Fruit fly (Drosophila melanogaster): ENCODE measurements around the gene Pus7.

The Pus7 gene

dm6 chr3L:8528546-8528945, 18.7 kb downstream of the Pus7 start:
- TF ChIP-seq salr (GFP tag; optimal IDR thresholded peaks at IDR 0.05) = no peak
- no peak for TF ChIP-seq Sox14 (GFP tag; optimal IDR thresholded peaks at IDR 0.05)
- peak; percentile 3 for TF ChIP-seq Blimp-1 (GFP tag; optimal IDR thresholded peaks at IDR 0.05)
- peak; percentile 44 for TF ChIP-seq Eip78C (GFP tag)
- no peak for TF ChIP-seq CG11762 (GFP tag; optimal IDR thresholded peaks at IDR 0.05; ENCODE audit: insufficient read depth)
- TF ChIP-seq svp (GFP tag) = peak; percentile 8
- TF ChIP-seq vri (GFP tag; optimal IDR thresholded peaks at IDR 0.05) = peak; percentile 10

- TF ChIP-seq Blimp-1 (GFP tag; optimal IDR thresholded peaks at IDR 0.05) (no peak), CG15336 (GFP tag; IDR thresholded peaks at IDR 0.05) (no peak), CG8632 (GFP tag; optimal IDR thresholded peaks at IDR 0.05) (no peak), CG32006 (GFP tag; optimal IDR thresholded peaks at IDR 0.05) (no peak), fd85E (GFP tag; optimal IDR thresholded peaks at IDR 0.05) (no peak), CG3919 (GFP tag; optimal IDR thresholded peaks at IDR 0.05) (no peak), CG8119 (GFP tag; IDR thresholded peaks at IDR 0.05) (no peak), Lpt (GFP tag; optimal IDR thresholded peaks at IDR 0.05) (no peak), CG10631 (GFP tag; optimal IDR thresholded peaks at IDR 0.05) (no peak), Hr39 (GFP tag; optimal IDR thresholded peaks at IDR 0.05) (no peak), CG34406 (GFP tag; optimal IDR thresholded peaks at IDR 0.05) (no peak), Hr4 (GFP tag; optimal IDR thresholded peaks at IDR 0.05) (no peak), lz (GFP tag; optimal IDR thresholded peaks at IDR 0.05) (no peak)
Observed at dm6 chr3L:8529701-8530100, 19.9 kb downstream of the Pus7 start.

dm6 chr3L:8534386-8535306, 24.8 kb downstream of the Pus7 start, which contains the start of gene ergic53:
Gene ergic53 (plus strand): TSS chr3L:8534977.
- TF ChIP-seq CG1621 (tag; optimal IDR thresholded peaks at IDR 0.05) (no peak), fkh (GFP tag; optimal IDR thresholded peaks at IDR 0.05) (peak; percentile 73), Eip78C (GFP tag) (peak; percentile 63), svp (GFP tag) (peak; percentile 52), achi (GFP tag; optimal IDR thresholded peaks at IDR 0.05) (peak; percentile 56)

dm6 chr3L:8536387-8536786, 26.6 kb downstream of the Pus7 start:
- no peak for TF ChIP-seq dac (GFP tag; optimal IDR thresholded peaks at IDR 0.05)
- TF ChIP-seq Sox14 (GFP tag; optimal IDR thresholded peaks at IDR 0.05) = no peak
- TF ChIP-seq svp (GFP tag) = peak; percentile 86

- no peak for TF ChIP-seq CG11294 (GFP tag; IDR thresholded peaks at IDR 0.05)
- no peak for TF ChIP-seq CG6163 (GFP tag; IDR thresholded peaks at IDR 0.05)
- TF ChIP-seq Ets96B (tag; optimal IDR thresholded peaks at IDR 0.05) = no peak
- no peak for TF ChIP-seq Sox102F (GFP tag; optimal IDR thresholded peaks at IDR 0.05)
- no peak for TF ChIP-seq CG10631 (GFP tag; optimal IDR thresholded peaks at IDR 0.05)
- no peak for TF ChIP-seq CG34406 (GFP tag; optimal IDR thresholded peaks at IDR 0.05)
- no peak for TF ChIP-seq Met (GFP tag; optimal IDR thresholded peaks at IDR 0.05)
- no peak for TF ChIP-seq acj6 (GFP tag; optimal IDR thresholded peaks at IDR 0.05)
- TF ChIP-seq Smox (GFP tag; optimal IDR thresholded peaks at IDR 0.05) = no peak
- TF ChIP-seq CG3919 (GFP tag; optimal IDR thresholded peaks at IDR 0.05) = no peak
- no peak for TF ChIP-seq net (GFP tag; optimal IDR thresholded peaks at IDR 0.05)
- TF ChIP-seq lz (GFP tag; optimal IDR thresholded peaks at IDR 0.05) = no peak
- TF ChIP-seq CG6854 (GFP tag; optimal IDR thresholded peaks at IDR 0.05) = no peak
- TF ChIP-seq CG11902 (GFP tag; optimal IDR thresholded peaks at IDR 0.05) = no peak
- no peak for TF ChIP-seq Hr38 (GFP tag; optimal IDR thresholded peaks at IDR 0.05)
- TF ChIP-seq cyc (GFP tag; optimal IDR thresholded peaks at IDR 0.05) = no peak
- TF ChIP-seq CG8319 (GFP tag; optimal IDR thresholded peaks at IDR 0.05) = no peak
- TF ChIP-seq achi (GFP tag; optimal IDR thresholded peaks at IDR 0.05) = no peak
Observed at dm6 chr3L:8538355-8538754, 28.6 kb downstream of the Pus7 start.

All from whole organism, prepupa.